Fruit fly (Drosophila melanogaster) whole organism, embryonic: ENCODE measurements around the gene CG4914.

Experiments used
- Ada2b ChIP-seq: fragments of 200-800 bp; sonication (Bioruptor generic); IDR thresholded peaks from 2 replicates; pipeline ENCODE4 v1.3.6; 2022; ENCODE audit warnings: missing biosample characterization, missing genetic modification characterization
- CG13624 ChIP-seq: fragments of 200-800 bp; sonication (Bioruptor generic); optimal IDR thresholded peaks from 2 replicates; lab custom pipeline; 2016; ENCODE audit warnings: missing biosample characterization, missing genetic modification characterization
- CG13894 ChIP-seq: fragments of 200-800 bp; sonication (Bioruptor generic); optimal IDR thresholded peaks from 3 replicates; lab custom pipeline; 2018; ENCODE audit warnings: missing biosample characterization, mild to moderate bottlenecking, missing genetic modification characterization, moderate library complexity
- CG14710 ChIP-seq: fragments of 200-800 bp; sonication (Bioruptor generic); optimal IDR thresholded peaks from 3 replicates; lab custom pipeline; 2019; ENCODE audit warnings: missing biosample characterization, mild to moderate bottlenecking, missing genetic modification characterization, moderate library complexity
- CG15514 ChIP-seq: fragments of 200-800 bp; sonication (Bioruptor generic); optimal IDR thresholded peaks from 3 replicates; lab custom pipeline; 2017; ENCODE audit warnings: missing biosample characterization, missing genetic modification characterization, mild to moderate bottlenecking, moderate library complexity, missing genetic modification reagents
- CG17361 ChIP-seq: fragments of 200-800 bp; sonication (Bioruptor generic); IDR thresholded peaks from 3 replicates; pipeline ENCODE4 v1.3.6; 2022; ENCODE audit warnings: missing biosample characterization, missing genetic modification characterization
- CG3281 ChIP-seq: fragments of 200-800 bp; sonication (Bioruptor generic); optimal IDR thresholded peaks from 3 replicates; lab custom pipeline; 2017; ENCODE audit warnings: missing biosample characterization, mild to moderate bottlenecking, missing genetic modification characterization
- CG34376 ChIP-seq: fragments of 200-800 bp; sonication (Bioruptor generic); optimal IDR thresholded peaks from 2 replicates; lab custom pipeline; 2018; ENCODE audit warnings: missing biosample characterization, mild to moderate bottlenecking, missing genetic modification characterization
- CG6689 ChIP-seq: fragments of 200-800 bp; sonication (Bioruptor generic); IDR thresholded peaks from 2 replicates; pipeline ENCODE4 v1.3.6; 2022; ENCODE audit warnings: missing biosample characterization, missing genetic modification characterization
- CG7928 ChIP-seq: fragments of 200-800 bp; sonication (Bioruptor generic); optimal IDR thresholded peaks from 2 replicates; lab custom pipeline; 2017; ENCODE audit warnings: missing biosample characterization, mild to moderate bottlenecking, missing genetic modification characterization
- CG7987 ChIP-seq: fragments of 200-800 bp; sonication (Bioruptor generic); optimal IDR thresholded peaks from 2 replicates; lab custom pipeline; 2018; ENCODE audit warnings: missing biosample characterization, mild to moderate bottlenecking, missing genetic modification characterization, moderate library complexity
- CG8359 ChIP-seq: fragments of 200-800 bp; sonication (Bioruptor generic); optimal IDR thresholded peaks from 2 replicates; lab custom pipeline; 2017; ENCODE audit warnings: missing biosample characterization, mild to moderate bottlenecking, missing genetic modification characterization, borderline replicate concordance
- CoRest ChIP-seq: fragments of 200-800 bp; sonication (Bioruptor generic); optimal IDR thresholded peaks from 3 replicates; lab custom pipeline; 2018; ENCODE audit warnings: missing biosample characterization, mild to moderate bottlenecking, missing genetic modification characterization, moderate library complexity
- Dip3 ChIP-seq: fragments of 200-800 bp; sonication (Bioruptor generic); optimal IDR thresholded peaks from 3 replicates; lab custom pipeline; 2016; ENCODE audit warnings: missing biosample characterization, missing genetic modification characterization
- H15 ChIP-seq: fragments of 200-800 bp; sonication (Bioruptor generic); IDR thresholded peaks from 3 replicates; pipeline ENCODE4 v1.3.6; 2022; ENCODE audit warnings: missing biosample characterization, missing genetic modification characterization
- Hmx ChIP-seq: fragments of 200-800 bp; sonication (Bioruptor generic); optimal IDR thresholded peaks from 2 replicates; lab custom pipeline; 2016; ENCODE audit warnings: missing biosample characterization, missing genetic modification characterization
- Lpt ChIP-seq: fragments of >200 bp; optimal IDR thresholded peaks from 2 replicates; lab custom pipeline; 2018; ENCODE audit warnings: missing biosample characterization, missing genetic modification characterization
- Mes4 ChIP-seq: fragments of 200-800 bp; sonication (Bioruptor generic); optimal IDR thresholded peaks from 2 replicates; lab custom pipeline; 2016; ENCODE audit warnings: missing biosample characterization, missing genetic modification characterization
- Nf-YB ChIP-seq: fragments of 200-800 bp; sonication (Bioruptor generic); optimal IDR thresholded peaks from 3 replicates; lab custom pipeline; 2019; ENCODE audit warnings: missing biosample characterization, mild to moderate bottlenecking, missing genetic modification characterization, moderate library complexity
- Optix ChIP-seq: fragments of 200-800 bp; sonication (Bioruptor generic); IDR thresholded peaks from 3 replicates; pipeline ENCODE4 v1.3.6; 2022; ENCODE audit warnings: missing biosample characterization, missing genetic modification characterization
- PHDP ChIP-seq: fragments of 200-800 bp; sonication (Bioruptor generic); optimal IDR thresholded peaks from 3 replicates; lab custom pipeline; 2018; ENCODE audit warnings: missing biosample characterization, mild to moderate bottlenecking, missing genetic modification characterization, moderate library complexity
- Rx ChIP-seq: fragments of 200-800 bp; sonication (Bioruptor generic); IDR thresholded peaks from 2 replicates; pipeline ENCODE4 v1.3.6; 2022; ENCODE audit warnings: missing biosample characterization, missing genetic modification characterization
- Xrp1 ChIP-seq: fragments of 200-800 bp; sonication (Bioruptor generic); IDR thresholded peaks from 2 replicates; pipeline ENCODE4 v1.3.6; 2022; ENCODE audit warnings: missing biosample characterization, missing genetic modification characterization
- ac ChIP-seq: fragments of 200-800 bp; sonication (Bioruptor generic); optimal IDR thresholded peaks from 3 replicates; lab custom pipeline; 2017; ENCODE audit warnings: missing biosample characterization, mild to moderate bottlenecking, missing genetic modification characterization
- bab2 ChIP-seq: fragments of 200-800 bp; sonication (Bioruptor generic); optimal IDR thresholded peaks from 2 replicates; lab custom pipeline; 2016; ENCODE audit warnings: missing biosample characterization, missing genetic modification characterization
- bigmax ChIP-seq: fragments of 200-800 bp; sonication (Bioruptor generic); optimal IDR thresholded peaks from 2 replicates; lab custom pipeline; 2018; ENCODE audit warnings: missing biosample characterization, mild to moderate bottlenecking, missing genetic modification characterization
- crol ChIP-seq: fragments of 200-800 bp; sonication (Bioruptor generic); IDR thresholded peaks from 2 replicates; pipeline ENCODE4 v1.3.6; 2022; ENCODE audit warnings: missing biosample characterization, missing genetic modification characterization
- dmrt11E ChIP-seq: fragments of 200-800 bp; sonication (Bioruptor generic); optimal IDR thresholded peaks from 3 replicates; lab custom pipeline; 2018; ENCODE audit warnings: missing biosample characterization, mild to moderate bottlenecking, missing genetic modification characterization, moderate library complexity
- emc ChIP-seq: fragments of 200-800 bp; sonication (Bioruptor generic); optimal IDR thresholded peaks from 2 replicates; lab custom pipeline; 2016; ENCODE audit warnings: missing biosample characterization, missing genetic modification characterization
- eyg ChIP-seq: fragments of 200-800 bp; sonication (Bioruptor generic); optimal IDR thresholded peaks from 3 replicates; lab custom pipeline; 2016; ENCODE audit warnings: missing biosample characterization, missing genetic modification characterization
- fd64A ChIP-seq: fragments of 200-800 bp; sonication (Bioruptor generic); optimal IDR thresholded peaks from 3 replicates; lab custom pipeline; 2018; ENCODE audit warnings: missing biosample characterization, mild to moderate bottlenecking, missing genetic modification characterization
- ftz-f1 ChIP-seq: fragments of 200-800 bp; sonication (Bioruptor generic); optimal IDR thresholded peaks from 2 replicates; lab custom pipeline; 2016; ENCODE audit warnings: missing biosample characterization, missing genetic modification characterization
- gcm ChIP-seq: fragments of 200-800 bp; sonication (Bioruptor generic); optimal IDR thresholded peaks from 2 replicates; lab custom pipeline; 2019; ENCODE audit warnings: missing biosample characterization, mild to moderate bottlenecking, missing genetic modification characterization, moderate library complexity
- hth ChIP-seq: fragments of >200 bp; optimal IDR thresholded peaks from 2 replicates; lab custom pipeline; 2017; ENCODE audit warnings: inconsistent platforms
- klu ChIP-seq: fragments of 200-800 bp; sonication (Bioruptor generic); IDR thresholded peaks from 2 replicates; pipeline ENCODE4 v1.3.6; 2022; ENCODE audit warnings: missing biosample characterization, missing genetic modification characterization
- mam ChIP-seq: fragments of 200-800 bp; sonication (Bioruptor generic); optimal IDR thresholded peaks from 3 replicates; lab custom pipeline; 2016; ENCODE audit warnings: missing biosample characterization, missing genetic modification characterization
- mirr ChIP-seq: fragments of 200-800 bp; sonication (Bioruptor generic); optimal IDR thresholded peaks from 3 replicates; lab custom pipeline; 2018; ENCODE audit warnings: missing biosample characterization, mild to moderate bottlenecking, missing genetic modification characterization
- odd ChIP-seq: fragments of 200-800 bp; sonication (Bioruptor generic); optimal IDR thresholded peaks from 2 replicates; lab custom pipeline; 2017; ENCODE audit warnings: missing biosample characterization, mild to moderate bottlenecking, missing genetic modification characterization
- p53 ChIP-seq: fragments of 200-800 bp; sonication (Bioruptor generic); optimal IDR thresholded peaks from 2 replicates; lab custom pipeline; 2016; ENCODE audit warnings: missing biosample characterization, missing genetic modification characterization
- pfk ChIP-seq: fragments of 200-800 bp; sonication (Bioruptor generic); optimal IDR thresholded peaks from 2 replicates; lab custom pipeline; 2018; ENCODE audit warnings: missing biosample characterization, mild to moderate bottlenecking, missing genetic modification characterization, moderate library complexity
- pum ChIP-seq: fragments of 200-800 bp; sonication (Bioruptor generic); optimal IDR thresholded peaks from 2 replicates; lab custom pipeline; 2016; ENCODE audit warnings: missing biosample characterization, missing genetic modification characterization
- pzg ChIP-seq: fragments of 200-800 bp; sonication (Bioruptor generic); optimal IDR thresholded peaks from 3 replicates; lab custom pipeline; 2018; ENCODE audit warnings: missing biosample characterization, mild to moderate bottlenecking, missing genetic modification characterization, moderate library complexity
- ro ChIP-seq: fragments of 200-800 bp; sonication (Bioruptor generic); IDR thresholded peaks from 2 replicates; pipeline ENCODE4 v1.3.6; 2022; ENCODE audit warnings: missing biosample characterization, missing genetic modification characterization
- sc ChIP-seq, 3 experiments: fragments of >200 bp in 2 of 3; fragments of 200-800 bp in 1 of 3; sonication (Bioruptor generic) in 1 of 3; optimal IDR thresholded peaks; 2 replicates in 2 of 3; 3 replicates in 1 of 3; lab custom pipeline; 2017; ENCODE audit warnings: mild to moderate bottlenecking in 1 of 3, missing biosample characterization in 1 of 3, missing genetic modification characterization in 1 of 3, missing genetic modification reagents in 1 of 3
- sens ChIP-seq: fragments of 200-800 bp; sonication (Bioruptor generic); peaks from one replicate; lab custom pipeline; 2016; ENCODE audit warnings: missing biosample characterization, missing genetic modification characterization
- tna ChIP-seq: fragments of 200-800 bp; sonication (Bioruptor generic); IDR thresholded peaks from 2 replicates; pipeline ENCODE4 v1.3.6; 2022; ENCODE audit warnings: missing biosample characterization, missing genetic modification characterization; ENCODE audit not compliant: partially characterized antibody
- ttk ChIP-seq: fragments of 200-800 bp; sonication (Bioruptor generic); IDR thresholded peaks from 2 replicates; pipeline ENCODE4 v2.1.2; 2022; ENCODE audit warnings: missing biosample characterization, missing genetic modification characterization
- tup ChIP-seq: fragments of 200-800 bp; sonication (Bioruptor generic); optimal IDR thresholded peaks from 2 replicates; lab custom pipeline; 2016; ENCODE audit warnings: missing biosample characterization, mild to moderate bottlenecking, missing genetic modification characterization, moderate library complexity
- unc-4 ChIP-seq: fragments of 200-800 bp; sonication (Bioruptor generic); IDR thresholded peaks from 2 replicates; pipeline ENCODE4 v1.3.6; 2022; ENCODE audit warnings: missing biosample characterization, missing genetic modification characterization; ENCODE audit not compliant: partially characterized antibody
- usp ChIP-seq: fragments of >200 bp; optimal IDR thresholded peaks from 2 replicates; lab custom pipeline; 2017; ENCODE audit warnings: missing biosample characterization, missing genetic modification characterization
- yki ChIP-seq: fragments of >200 bp; optimal IDR thresholded peaks from 3 replicates; lab custom pipeline; 2018
- z ChIP-seq: fragments of 200-800 bp; sonication (Bioruptor generic); IDR thresholded peaks from 3 replicates; pipeline ENCODE4 v1.3.6; 2022; ENCODE audit warnings: missing biosample characterization, missing genetic modification characterization

The CG4914 gene

DNA sequence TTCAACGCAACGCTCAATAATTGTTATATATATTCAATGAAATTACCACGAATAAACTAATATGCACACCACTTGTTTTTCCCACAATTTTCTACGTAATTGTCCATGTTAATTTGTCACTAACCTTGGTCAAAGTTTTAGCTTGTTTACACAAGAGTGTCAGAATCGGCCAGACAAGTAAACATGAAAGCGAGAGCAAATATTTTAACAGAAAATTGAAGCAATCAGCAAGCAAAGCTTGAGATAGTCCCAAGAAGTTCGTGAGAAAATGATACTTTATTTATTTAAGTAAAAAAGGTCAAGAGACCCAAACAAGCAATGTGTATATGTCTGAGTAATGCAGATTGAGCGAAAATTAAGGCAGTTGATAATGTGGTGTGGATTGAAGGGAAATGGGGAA is 30.1 kb upstream of the CG4914 start (continued):
- TF ChIP-seq Ada2b (GFP tag; lab: Robert Waterston, UW) (0 out of 2 replicates have a peak, but pooled peaks have one; percentile 26), pzg (GFP tag; lab: Kevin White, UChicago) (no peak), yki (lab: Kevin White, UChicago) (no peak), tup (GFP tag; lab: Kevin White, UChicago) (no peak), mirr (GFP tag; lab: Kevin White, UChicago) (peak; percentile 65), CG8359 (GFP tag; lab: Kevin White, UChicago) (no peak), sens (GFP tag; lab: Kevin White, UChicago) (peak; percentile 90), ro (GFP tag; lab: Robert Waterston, UW) (no peak), Hmx (GFP tag; lab: Kevin White, UChicago) (no peak), ac (GFP tag; lab: Kevin White, UChicago) (no peak), CG13894 (peak; percentile 45), tna (GFP tag; lab: Robert Waterston, UW) (no peak), PHDP (peak; percentile 70), Lpt (no peak), klu (GFP tag; lab: Robert Waterston, UW) (no peak), CG34376 (GFP tag; lab: Kevin White, UChicago) (peak; percentile 8), CG17361 (GFP tag; lab: Robert Waterston, UW) (no peak), CG6689 (GFP tag; lab: Robert Waterston, UW) (no peak), Mes4 (GFP tag; lab: Kevin White, UChicago) (peak; percentile 12), CG15514 (GFP tag; lab: Kevin White, UChicago) (peak; percentile 70), H15 (GFP tag; lab: Robert Waterston, UW) (no peak), emc (GFP tag; lab: Kevin White, UChicago) (no peak), ftz-f1 (GFP tag; lab: Kevin White, UChicago) (no peak), p53 (no peak), Optix (no peak), eyg (peak; percentile 49), pfk (GFP tag; lab: Kevin White, UChicago) (no peak), unc-4 (GFP tag; lab: Robert Waterston, UW) (no peak), CG7987 (GFP tag; lab: Kevin White, UChicago) (peak; percentile 69), CG3281 (GFP tag; lab: Kevin White, UChicago) (peak; percentile 65), ttk (no peak), Nf-YB (no peak), mam (GFP tag; lab: Kevin White, UChicago) (peak; percentile 52), CG13624 (peak; percentile 51), bigmax (GFP tag; lab: Kevin White, UChicago) (no peak), fd64A (GFP tag; lab: Kevin White, UChicago) (peak; percentile 9), sc (optimal IDR thresholded peaks at IDR 0.05; lab: Kevin White, UChicago) (no peak), sc (GFP tag; optimal IDR thresholded peaks at IDR 0.05; lab: Kevin White, UChicago) (peak; percentile 38), odd (GFP tag; lab: Kevin White, UChicago) (peak; percentile 40), gcm (GFP tag; lab: Kevin White, UChicago) (no peak), usp (no peak), z (GFP tag; lab: Robert Waterston, UW) (no peak), dmrt11E (tag; lab: Kevin White, UChicago) (no peak), bab2 (GFP tag; lab: Kevin White, UChicago) (peak; percentile 71), Dip3 (GFP tag; lab: Kevin White, UChicago) (peak; percentile 12), CG7928 (GFP tag; lab: Kevin White, UChicago) (no peak), CoRest (tag; lab: Kevin White, UChicago) (peak; percentile 35), Rx (GFP tag; lab: Robert Waterston, UW) (no peak), crol (GFP tag; lab: Robert Waterston, UW) (no peak), CG14710 (no peak), pum (peak; percentile 0), hth (lab: Kevin White, UChicago) (no peak), Xrp1 (GFP tag; lab: Robert Waterston, UW) (peak; percentile 52)
